Worm (Caenorhabditis elegans) whole organism, L3 larva: ENCODE measurements around the gene Y43F8B.13.

Experiments
- R02D3.7 ChIP-seq: fragments of 150-350 bp; optimal IDR thresholded peaks from 2 replicates; lab custom pipeline; 2014; ENCODE audit warnings: missing biosample characterization, missing genetic modification characterization
- aly-2 ChIP-seq: fragments of 150-350 bp; optimal IDR thresholded peaks from 2 replicates; lab custom pipeline; 2014; ENCODE audit warnings: missing biosample characterization, missing genetic modification characterization
- ama-1 ChIP-seq: fragments of 150-350 bp; optimal IDR thresholded peaks from 2 replicates; lab custom pipeline; 2018
- ceh-16 ChIP-seq: sonication (generic microtip); optimal IDR thresholded peaks from 2 replicates; lab custom pipeline; 2017; ENCODE audit warnings: missing biosample characterization, missing genetic modification characterization
- ceh-82 ChIP-seq: fragments of 150-350 bp; optimal IDR thresholded peaks from 2 replicates; lab custom pipeline; 2014; ENCODE audit warnings: missing biosample characterization, missing genetic modification characterization
- ceh-9 ChIP-seq: sonication (generic microtip); optimal IDR thresholded peaks from 2 replicates; lab custom pipeline; 2018; ENCODE audit warnings: missing biosample characterization, missing genetic modification characterization
- daf-12 ChIP-seq: fragments of 150-350 bp; optimal IDR thresholded peaks from 2 replicates; lab custom pipeline; 2014; ENCODE audit warnings: missing biosample characterization, missing genetic modification reagents, missing genetic modification characterization
- egl-27 ChIP-seq: sonication (generic microtip); optimal IDR thresholded peaks from 4 replicates; lab custom pipeline; 2017; ENCODE audit warnings: missing biosample characterization, missing genetic modification reagents, missing genetic modification characterization
- egl-5 ChIP-seq: fragments of 150-350 bp; optimal IDR thresholded peaks from 2 replicates; lab custom pipeline; 2017; ENCODE audit warnings: missing biosample characterization, missing genetic modification reagents, missing genetic modification characterization, inconsistent platforms
- elt-2 ChIP-seq: sonication (generic microtip); optimal IDR thresholded peaks from 2 replicates; lab custom pipeline; 2016; ENCODE audit warnings: missing genetic modification reagents, mild to moderate bottlenecking, missing genetic modification characterization, missing compliant biosample characterization
- elt-3 ChIP-seq, 3 experiments: fragments of 150-350 bp in 1 of 3; sonication (generic microtip) in 2 of 3; optimal IDR thresholded peaks; 2 replicates in 2 of 3; 4 replicates in 1 of 3; lab custom pipeline; 2014 to 2017; ENCODE audit warnings: missing biosample characterization in 3 of 3, missing genetic modification characterization in 3 of 3
- eor-1 ChIP-seq, 2 experiments: fragments of 150-350 bp; optimal IDR thresholded peaks; 2 replicates each; lab custom pipeline; 2014 to 2018; ENCODE audit warnings: missing biosample characterization in 2 of 2, missing genetic modification characterization in 2 of 2
- fos-1 ChIP-seq: fragments of 150-350 bp; optimal IDR thresholded peaks from 2 replicates; lab custom pipeline; 2014; ENCODE audit warnings: missing biosample characterization, missing genetic modification characterization
- jun-1 ChIP-seq: fragments of 150-350 bp; optimal IDR thresholded peaks from 2 replicates; lab custom pipeline; 2014; ENCODE audit warnings: missing biosample characterization, missing genetic modification reagents, missing genetic modification characterization
- lin-15B ChIP-seq: fragments of 150-350 bp; optimal IDR thresholded peaks from 2 replicates; lab custom pipeline; 2014; ENCODE audit warnings: missing biosample characterization, missing genetic modification characterization
- lin-39 ChIP-seq: fragments of 150-350 bp; optimal IDR thresholded peaks from 2 replicates; lab custom pipeline; 2018; ENCODE audit warnings: missing biosample characterization, missing genetic modification reagents, missing genetic modification characterization
- lsy-12 ChIP-seq: sonication (generic microtip); optimal IDR thresholded peaks from 2 replicates; lab custom pipeline; 2016; ENCODE audit warnings: mild to moderate bottlenecking, missing genetic modification characterization, missing compliant biosample characterization
- mdl-1 ChIP-seq: fragments of 150-350 bp; optimal IDR thresholded peaks from 2 replicates; lab custom pipeline; 2014; ENCODE audit warnings: missing biosample characterization, missing genetic modification characterization
- mml-1 ChIP-seq: fragments of 150-350 bp; sonication (generic microtip); optimal IDR thresholded peaks from 3 replicates; lab custom pipeline; 2014; ENCODE audit warnings: missing biosample characterization, missing genetic modification characterization
- nfya-1 ChIP-seq: sonication (generic microtip); optimal IDR thresholded peaks from 2 replicates; lab custom pipeline; 2017; ENCODE audit warnings: missing genetic modification characterization, mild to moderate bottlenecking, missing compliant biosample characterization, antibody characterized with exemption, moderate library complexity; ENCODE audit not compliant: insufficient read depth
- nhr-23 ChIP-seq: fragments of 150-350 bp; optimal IDR thresholded peaks from 2 replicates; lab custom pipeline; 2014; ENCODE audit warnings: missing biosample characterization, missing genetic modification reagents, missing genetic modification characterization
- nhr-237 ChIP-seq: fragments of 150-350 bp; optimal IDR thresholded peaks from 2 replicates; lab custom pipeline; 2014; ENCODE audit warnings: missing biosample characterization, missing genetic modification characterization
- nhr-28 ChIP-seq: fragments of 150-350 bp; optimal IDR thresholded peaks from 2 replicates; lab custom pipeline; 2014; ENCODE audit warnings: missing biosample characterization, missing genetic modification characterization
- nhr-67 ChIP-seq: fragments of 150-350 bp; optimal IDR thresholded peaks from 2 replicates; lab custom pipeline; 2014; ENCODE audit warnings: missing biosample characterization, missing genetic modification characterization
- nhr-76 ChIP-seq: fragments of 150-350 bp; sonication (generic microtip); optimal IDR thresholded peaks from 5 replicates; lab custom pipeline; 2014; ENCODE audit warnings: missing biosample characterization, missing genetic modification characterization
- pha-4 ChIP-seq: fragments of 150-350 bp; optimal IDR thresholded peaks from 2 replicates; lab custom pipeline; 2014; ENCODE audit warnings: missing biosample characterization, missing genetic modification reagents, missing genetic modification characterization
- sea-2 ChIP-seq: fragments of 150-350 bp; sonication (generic microtip); optimal IDR thresholded peaks from 4 replicates; lab custom pipeline; 2014; ENCODE audit warnings: missing biosample characterization, missing genetic modification reagents, missing genetic modification characterization
- skn-1 ChIP-seq: fragments of 150-350 bp; optimal IDR thresholded peaks from 2 replicates; lab custom pipeline; 2014; ENCODE audit warnings: missing biosample characterization, missing genetic modification characterization
- snpc-4 ChIP-seq: fragments of 150-350 bp; optimal IDR thresholded peaks from 2 replicates; lab custom pipeline; 2014; ENCODE audit warnings: missing biosample characterization, missing genetic modification characterization
- tbx-2 ChIP-seq: sonication (generic microtip); optimal IDR thresholded peaks from 2 replicates; lab custom pipeline; 2016; ENCODE audit warnings: mild to moderate bottlenecking, missing genetic modification characterization, missing compliant biosample characterization
- unc-39 ChIP-seq: sonication (generic microtip); optimal IDR thresholded peaks from 4 replicates; lab custom pipeline; 2017; ENCODE audit warnings: missing biosample characterization, missing genetic modification characterization
- unc-62 ChIP-seq: fragments of 150-350 bp; sonication (generic microtip); optimal IDR thresholded peaks from 4 replicates; lab custom pipeline; 2014; ENCODE audit warnings: missing biosample characterization, missing genetic modification reagents, missing genetic modification characterization
- zag-1 ChIP-seq: fragments of 150-350 bp; optimal IDR thresholded peaks from 2 replicates; lab custom pipeline; 2014; ENCODE audit warnings: missing biosample characterization, missing genetic modification characterization
- ztf-11 ChIP-seq: fragments of 150-350 bp; optimal IDR thresholded peaks from 2 replicates; lab custom pipeline; 2014; ENCODE audit warnings: missing biosample characterization, missing genetic modification characterization
- ztf-4 ChIP-seq: fragments of 150-350 bp; optimal IDR thresholded peaks from 2 replicates; lab custom pipeline; 2014; ENCODE audit warnings: missing biosample characterization, missing genetic modification characterization

Gene Y43F8B.13

ce11 chrV:19490461-19490860 is 34.7 kb downstream of the Y43F8B.13 start, which contains the start of gene Y43F8B.7:
Y43F8B.7 (plus strand) TSS chrV:19490761.
- TF ChIP-seq mdl-1 (tag; lab: Kevin White, UChicago) (no peak), mml-1 (tag; lab: Kevin White, UChicago) (no peak), unc-62 (GFP tag; lab: Kevin White, UChicago) (no peak), lin-15B (no peak), egl-5 (tag; lab: Kevin White, UChicago) (no peak), unc-39 (tag; lab: Kevin White, UChicago) (no peak), skn-1 (tag; lab: Kevin White, UChicago) (no peak)

DNA sequence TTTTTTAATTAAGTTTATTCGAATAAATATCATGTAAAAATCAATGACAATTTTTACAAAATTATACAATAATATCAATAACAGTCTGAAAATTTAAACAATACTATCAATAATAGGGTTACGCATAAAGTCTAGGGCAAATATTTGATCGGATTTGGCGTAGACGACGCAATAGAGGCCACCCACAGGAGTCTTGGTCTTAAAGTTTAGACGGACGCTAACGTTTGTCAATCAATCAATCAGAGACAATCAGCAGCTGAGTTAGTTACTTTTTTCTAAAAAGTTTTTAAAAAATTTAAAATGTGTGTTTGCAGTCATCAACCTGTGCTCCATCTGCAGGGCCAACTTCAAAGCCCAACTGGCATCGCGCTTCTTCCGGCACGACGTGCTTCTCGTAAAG is 35.6 kb downstream of the Y43F8B.13 start, which contains the start of gene Y43F8B.29:
Gene Y43F8B.29 (plus strand): TSS at position 301 of the 400 bp plus-strand sequence.
- no peak for TF ChIP-seq aly-2 (tag; lab: Kevin White, UChicago)
- no peak for TF ChIP-seq nhr-28
- TF ChIP-seq nhr-23 (tag; lab: Kevin White, UChicago), result no peak

DNA sequence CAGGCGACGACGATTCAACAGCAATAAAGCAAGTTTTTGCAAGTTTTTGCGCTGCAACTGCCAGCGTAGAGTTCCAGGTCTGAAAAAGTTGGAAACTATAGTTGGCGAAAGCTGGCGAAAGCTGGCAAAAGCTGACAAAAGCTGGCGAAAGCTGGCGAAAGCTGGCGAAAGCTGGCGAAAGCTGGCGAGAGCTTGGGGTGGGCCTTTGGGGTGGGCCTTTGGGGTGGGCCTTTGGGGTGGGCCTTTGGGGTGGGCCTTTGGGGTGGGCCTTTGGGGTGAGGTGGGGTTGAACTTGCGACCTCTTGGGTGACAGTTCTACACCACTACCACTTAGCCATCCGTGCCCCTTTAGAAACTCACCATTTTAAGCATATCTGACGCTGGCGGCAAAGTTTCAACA is 39.4 kb downstream of the Y43F8B.13 start:
- TF ChIP-seq lin-39 (tag; lab: Kevin White, UChicago) (no peak), nfya-1 (tag; lab: Kevin White, UChicago) (no peak), mml-1 (tag; lab: Kevin White, UChicago) (no peak), ceh-16 (no peak), mdl-1 (tag; lab: Kevin White, UChicago) (no peak), ceh-9 (no peak), ama-1 (lab: Kevin White, UChicago) (no peak), sea-2 (no peak), pha-4 (tag; lab: Kevin White, UChicago) (no peak), nhr-67 (tag; lab: Kevin White, UChicago) (no peak), ceh-82 (tag; lab: Kevin White, UChicago) (no peak), eor-1 (tag; optimal IDR thresholded peaks at IDR 0.05; lab: Kevin White, UChicago) (no peak), ztf-4 (tag; lab: Kevin White, UChicago) (no peak), nhr-23 (tag; lab: Kevin White, UChicago) (no peak), nhr-76 (tag; lab: Kevin White, UChicago) (no peak), fos-1 (tag; lab: Kevin White, UChicago) (no peak), elt-2 (tag; lab: Kevin White, UChicago) (no peak), unc-62 (GFP tag; lab: Kevin White, UChicago) (no peak), R02D3.7 (tag; lab: Kevin White, UChicago) (no peak), zag-1 (tag; lab: Kevin White, UChicago) (no peak)
- TF ChIP-seq, all 47 proteins: peak for 0

DNA sequence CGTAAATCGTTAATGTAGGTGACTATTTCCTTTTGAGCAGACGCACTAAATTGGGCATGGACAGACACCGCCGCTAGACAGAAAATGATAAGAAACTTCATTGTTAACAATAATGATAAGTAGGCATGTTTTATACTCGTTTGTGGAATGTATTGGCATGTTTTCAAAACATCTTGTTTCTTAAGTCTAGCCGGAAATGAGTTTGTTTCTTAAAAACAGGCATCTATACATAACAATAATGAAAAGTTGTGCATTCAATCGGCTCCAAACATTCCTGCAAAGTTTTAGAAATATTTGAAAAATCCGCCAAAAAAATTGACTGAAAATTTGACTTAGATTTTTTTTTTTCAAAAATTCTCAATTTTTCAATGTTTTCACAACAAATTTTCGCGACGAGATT is 39.8 kb downstream of the Y43F8B.13 start, which contains the start of gene scl-21:
Gene scl-21 (minus strand): TSS at position 101 of the 400 bp plus-strand sequence.
- TF ChIP-seq nhr-237 (tag; lab: Kevin White, UChicago) (no peak), ztf-11 (no peak), elt-3 (tag; optimal IDR thresholded peaks at IDR 0.05; lab: Kevin White, UChicago) (no peak), tbx-2 (no peak), sea-2 (no peak), ceh-16 (no peak), egl-27 (tag; lab: Kevin White, UChicago) (no peak), nhr-28 (no peak), jun-1 (tag; lab: Kevin White, UChicago) (no peak), daf-12 (tag; lab: Kevin White, UChicago) (no peak)

DNA sequence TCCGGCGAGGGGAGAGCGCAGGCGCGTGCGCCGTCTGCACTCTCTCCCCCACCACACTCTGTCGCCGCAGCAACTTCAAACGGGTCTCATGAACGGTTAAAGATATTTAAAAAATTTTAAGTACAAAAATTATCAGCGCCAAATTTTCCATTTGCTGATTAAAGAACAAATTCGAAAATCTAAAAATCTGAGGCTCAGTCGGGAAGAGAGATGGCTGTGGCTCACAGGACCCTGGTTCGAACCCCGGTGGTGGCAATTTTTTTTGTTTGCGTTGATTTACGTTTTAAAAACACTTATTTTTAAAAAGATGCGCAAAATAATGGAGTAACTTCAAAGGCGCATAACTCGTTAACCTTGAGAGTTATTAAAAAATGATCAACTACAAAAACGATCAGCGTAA is 41.3 kb downstream of the Y43F8B.13 start:
- TF ChIP-seq mdl-1 (tag; lab: Kevin White, UChicago) (no peak), nhr-23 (tag; lab: Kevin White, UChicago) (no peak)

DNA sequence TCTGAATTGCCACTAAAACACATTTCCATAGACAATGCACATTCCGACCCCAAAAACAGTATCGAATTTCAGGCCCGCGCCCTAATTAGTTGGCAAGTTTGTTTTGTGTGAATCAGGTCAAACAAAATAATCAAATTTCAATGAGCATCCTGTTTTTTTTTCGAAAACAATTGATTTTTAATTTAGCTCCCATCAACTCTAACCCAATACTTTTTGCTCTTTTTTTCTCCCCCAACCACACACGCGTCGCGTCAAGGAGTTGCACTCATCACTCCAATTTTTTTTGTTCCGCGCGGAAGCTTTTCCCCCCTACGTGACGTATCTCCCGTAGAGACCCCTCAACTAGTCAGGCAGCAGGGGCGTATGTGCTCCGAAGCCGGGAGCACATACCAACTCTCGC is 45.6 kb downstream of the Y43F8B.13 start:
- TF ChIP-seq egl-5 (tag; lab: Kevin White, UChicago), result no peak
- TF ChIP-seq lsy-12 (tag; lab: Kevin White, UChicago), result no peak
- TF ChIP-seq mdl-1 (tag; lab: Kevin White, UChicago), result no peak
- TF ChIP-seq snpc-4 (tag; lab: Kevin White, UChicago), result no peak
- no peak for TF ChIP-seq unc-39 (tag; lab: Kevin White, UChicago)
